Worm (Caenorhabditis elegans) whole organism, L4 larva: ENCODE data around the gene T16A9.5.

Source experiments
- D1046.2 ChIP-seq: fragments of 200-800 bp; sonication (Bioruptor generic); IDR thresholded peaks from 2 replicates; pipeline ENCODE4 v1.3.6; 2022; ENCODE audit warnings: missing genetic modification characterization, missing compliant biosample characterization
- F10B5.3 ChIP-seq: sonication (generic microtip); optimal IDR thresholded peaks from 2 replicates; lab custom pipeline; 2016; ENCODE audit warnings: mild to moderate bottlenecking, missing genetic modification characterization, missing compliant biosample characterization
- F26F4.8 ChIP-seq: fragments of 200-800 bp; sonication (Bioruptor generic); conservative IDR thresholded peaks from 2 replicates; pipeline ENCODE4 v1.3.6; 2022; ENCODE audit warnings: missing genetic modification characterization, missing compliant biosample characterization
- F44E2.7 ChIP-seq: fragments of 200-800 bp; sonication (Bioruptor generic); IDR thresholded peaks from 2 replicates; pipeline ENCODE4 v2.1.2; 2022; ENCODE audit warnings: missing genetic modification characterization, missing compliant biosample characterization
- T26A8.4 ChIP-seq: fragments of 200-800 bp; sonication (Bioruptor generic); IDR thresholded peaks from 2 replicates; pipeline ENCODE4 v1.3.6; 2022; ENCODE audit warnings: missing genetic modification characterization, missing compliant biosample characterization
- Y105C5A.15 ChIP-seq: fragments of 200-800 bp; sonication (Bioruptor generic); IDR thresholded peaks from 2 replicates; pipeline ENCODE4 v1.3.6; 2022; ENCODE audit warnings: missing genetic modification characterization, missing compliant biosample characterization
- Y48G9A.11 ChIP-seq: fragments of 200-800 bp; sonication (Bioruptor generic); IDR thresholded peaks from 2 replicates; pipeline ENCODE4 v1.3.6; 2022; ENCODE audit warnings: missing genetic modification reagents, missing genetic modification characterization, missing compliant biosample characterization
- Y75B8A.6 ChIP-seq: fragments of 200-800 bp; sonication (Bioruptor generic); IDR thresholded peaks from 2 replicates; pipeline ENCODE4 v1.3.6; 2022; ENCODE audit warnings: missing genetic modification reagents, missing genetic modification characterization, missing compliant biosample characterization
- ZK337.2 ChIP-seq: fragments of 200-800 bp; sonication (Bioruptor generic); IDR thresholded peaks from 2 replicates; pipeline ENCODE4 v1.3.6; 2022; ENCODE audit warnings: missing genetic modification reagents, missing genetic modification characterization, missing compliant biosample characterization
- ZK546.5 ChIP-seq, 2 experiments: sonication (generic microtip); optimal IDR thresholded peaks; 2 replicates each; lab custom pipeline; 2017; ENCODE audit warnings: missing biosample characterization in 2 of 2, missing genetic modification characterization in 2 of 2
- ama-1 ChIP-seq: fragments of 150-350 bp; optimal IDR thresholded peaks from 2 replicates; lab custom pipeline; 2014; ENCODE audit warnings: inconsistent platforms, mixed read lengths
- arid-1 ChIP-seq: fragments of 200-800 bp; sonication (Bioruptor generic); conservative IDR thresholded peaks from 2 replicates; pipeline ENCODE4 v1.3.6; 2022; ENCODE audit warnings: missing genetic modification reagents, missing genetic modification characterization, missing compliant biosample characterization
- ceh-20 ChIP-seq: fragments of 200-800 bp; sonication (Bioruptor generic); IDR thresholded peaks from 2 replicates; pipeline ENCODE4 v1.3.6; 2022; ENCODE audit warnings: missing genetic modification reagents, missing genetic modification characterization, missing compliant biosample characterization
- ceh-44 ChIP-seq: fragments of 200-800 bp; sonication (Bioruptor generic); IDR thresholded peaks from 2 replicates; pipeline ENCODE4 v1.3.6; 2022; ENCODE audit warnings: missing genetic modification reagents, missing genetic modification characterization, missing compliant biosample characterization
- ceh-62 ChIP-seq: sonication (generic microtip); optimal IDR thresholded peaks from 2 replicates; lab custom pipeline; 2017; ENCODE audit warnings: missing biosample characterization, missing genetic modification characterization
- ceh-82 ChIP-seq: sonication (generic microtip); optimal IDR thresholded peaks from 2 replicates; lab custom pipeline; 2017; ENCODE audit warnings: missing biosample characterization, missing genetic modification characterization
- daf-16 ChIP-seq, 3 experiments: sonication (generic microtip); optimal IDR thresholded peaks; 2 replicates each; lab custom pipeline; 2016 to 2017; ENCODE audit warnings: missing genetic modification characterization in 3 of 3, missing genetic modification reagents in 3 of 3, mild to moderate bottlenecking in 2 of 3, missing compliant biosample characterization in 2 of 3, missing biosample characterization in 1 of 3, moderate library complexity in 1 of 3
- dmd-6 ChIP-seq: fragments of 200-800 bp; sonication (Bioruptor generic); IDR thresholded peaks from 2 replicates; pipeline ENCODE4 v1.3.6; 2022; ENCODE audit warnings: missing genetic modification reagents, missing genetic modification characterization, missing compliant biosample characterization
- dmd-8 ChIP-seq: fragments of 200-800 bp; sonication (Bioruptor generic); IDR thresholded peaks from 2 replicates; pipeline ENCODE4 v1.3.6; 2022; ENCODE audit warnings: missing genetic modification characterization, missing compliant biosample characterization
- dpl-1 ChIP-seq: fragments of 150-350 bp; optimal IDR thresholded peaks from 2 replicates; lab custom pipeline; 2014; ENCODE audit warnings: missing biosample characterization, missing genetic modification reagents, missing genetic modification characterization
- duxl-1 ChIP-seq: sonication (generic microtip); optimal IDR thresholded peaks from 2 replicates; lab custom pipeline; 2016; ENCODE audit warnings: mild to moderate bottlenecking, missing genetic modification characterization, moderate library complexity, missing compliant biosample characterization; ENCODE audit not compliant: poor library complexity
- egl-27 ChIP-seq: sonication (generic microtip); optimal IDR thresholded peaks from 3 replicates; lab custom pipeline; 2017; ENCODE audit warnings: missing biosample characterization, missing genetic modification reagents, missing genetic modification characterization
- fkh-10 ChIP-seq: fragments of 150-350 bp; optimal IDR thresholded peaks from 2 replicates; lab custom pipeline; 2014; ENCODE audit warnings: missing biosample characterization, missing genetic modification reagents, missing genetic modification characterization
- fos-1 ChIP-seq: fragments of 150-350 bp; optimal IDR thresholded peaks from 2 replicates; lab custom pipeline; 2014; ENCODE audit warnings: missing biosample characterization, missing genetic modification characterization
- gei-8 ChIP-seq: fragments of 200-800 bp; sonication (Bioruptor generic); optimal IDR thresholded peaks from 2 replicates; lab custom pipeline; 2018; ENCODE audit warnings: mild to moderate bottlenecking, missing genetic modification characterization, missing compliant biosample characterization
- hif-1 ChIP-seq, 2 experiments: sonication (generic microtip); optimal IDR thresholded peaks; 2 replicates each; lab custom pipeline; 2016 to 2017; ENCODE audit warnings: missing compliant biosample characterization in 2 of 2, missing genetic modification characterization in 2 of 2, missing genetic modification reagents in 2 of 2, missing genotype in 2 of 2, mild to moderate bottlenecking in 1 of 2
- hlh-11 ChIP-seq: fragments of 200-800 bp; sonication (Bioruptor generic); optimal IDR thresholded peaks from 2 replicates; lab custom pipeline; 2018; ENCODE audit warnings: mild to moderate bottlenecking, missing genetic modification characterization, missing compliant biosample characterization
- jun-1 ChIP-seq: fragments of 150-350 bp; optimal IDR thresholded peaks from 2 replicates; lab custom pipeline; 2014; ENCODE audit warnings: missing biosample characterization, missing genetic modification reagents, missing genetic modification characterization
- lin-1 ChIP-seq: fragments of 200-800 bp; sonication (Bioruptor generic); IDR thresholded peaks from 2 replicates; pipeline ENCODE4 v1.3.6; 2022; ENCODE audit warnings: missing genetic modification reagents, missing genetic modification characterization, missing compliant biosample characterization
- lin-29 ChIP-seq: fragments of 200-800 bp; sonication (Bioruptor generic); IDR thresholded peaks from 2 replicates; pipeline ENCODE4 v1.3.6; 2022; ENCODE audit warnings: missing genetic modification reagents, missing genetic modification characterization, missing compliant biosample characterization
- lin-38 ChIP-seq: fragments of 200-800 bp; sonication (Bioruptor generic); IDR thresholded peaks from 2 replicates; pipeline ENCODE4 v1.3.6; 2022; ENCODE audit warnings: missing genetic modification reagents, missing genetic modification characterization, missing compliant biosample characterization
- lin-39 ChIP-seq: fragments of 150-350 bp; optimal IDR thresholded peaks from 2 replicates; lab custom pipeline; 2014; ENCODE audit warnings: missing biosample characterization, missing genetic modification reagents, missing genetic modification characterization
- lir-3 ChIP-seq: sonication (generic microtip); optimal IDR thresholded peaks from 2 replicates; lab custom pipeline; 2016; ENCODE audit warnings: mild to moderate bottlenecking, missing genetic modification characterization, missing compliant biosample characterization
- lsy-2 ChIP-seq, 2 experiments: fragments of 150-350 bp in 1 of 2; sonication (generic microtip) in 1 of 2; optimal IDR thresholded peaks; 2 replicates each; lab custom pipeline; 2014 to 2017; ENCODE audit warnings: missing biosample characterization in 2 of 2, missing genetic modification characterization in 2 of 2
- madf-5 ChIP-seq, 2 experiments: fragments of 200-800 bp; sonication (Bioruptor generic); IDR thresholded peaks; 2 replicates each; pipeline ENCODE4 v1.3.6; 2022; ENCODE audit warnings: missing compliant biosample characterization in 2 of 2, missing genetic modification characterization in 2 of 2
- mdl-1 ChIP-seq, 2 experiments: fragments of 150-350 bp in 1 of 2; sonication (generic microtip) in 1 of 2; optimal IDR thresholded peaks; 2 replicates each; lab custom pipeline; 2014 to 2017; ENCODE audit warnings: missing biosample characterization in 2 of 2, missing genetic modification characterization in 2 of 2
- mep-1 ChIP-seq: fragments of 150-350 bp; sonication (generic microtip); optimal IDR thresholded peaks from 3 replicates; lab custom pipeline; 2014; ENCODE audit warnings: missing biosample characterization, missing genetic modification characterization
- nhr-102 ChIP-seq: sonication (generic microtip); optimal IDR thresholded peaks from 2 replicates; lab custom pipeline; 2016; ENCODE audit warnings: mild to moderate bottlenecking, missing genetic modification characterization, moderate library complexity, missing compliant biosample characterization
- nhr-11 ChIP-seq: fragments of 150-350 bp; optimal IDR thresholded peaks from 2 replicates; lab custom pipeline; 2014; ENCODE audit warnings: missing biosample characterization, missing genetic modification characterization
- nhr-237 ChIP-seq: sonication (generic microtip); optimal IDR thresholded peaks from 2 replicates; lab custom pipeline; 2017; ENCODE audit warnings: missing biosample characterization, missing genetic modification characterization
- nhr-41 ChIP-seq: fragments of 200-800 bp; sonication (Bioruptor generic); IDR thresholded peaks from 2 replicates; pipeline ENCODE4 v1.3.6; 2022; ENCODE audit warnings: missing genetic modification reagents, missing genetic modification characterization, missing compliant biosample characterization
- nhr-6 ChIP-seq: fragments of 150-350 bp; optimal IDR thresholded peaks from 2 replicates; lab custom pipeline; 2014; ENCODE audit warnings: missing biosample characterization, missing genetic modification characterization
- nhr-77 ChIP-seq: fragments of 150-350 bp; optimal IDR thresholded peaks from 2 replicates; lab custom pipeline; 2014; ENCODE audit warnings: missing biosample characterization, missing genetic modification characterization
- rbr-2 ChIP-seq: sonication (generic microtip); optimal IDR thresholded peaks from 2 replicates; lab custom pipeline; 2016; ENCODE audit warnings: missing genotype, missing genetic modification characterization, missing compliant biosample characterization
- sdz-12 ChIP-seq: fragments of 200-800 bp; sonication (Bioruptor generic); optimal IDR thresholded peaks from 2 replicates; lab custom pipeline; 2018; ENCODE audit warnings: mild to moderate bottlenecking, missing genetic modification characterization, missing compliant biosample characterization
- skn-1 ChIP-seq: fragments of 150-350 bp; optimal IDR thresholded peaks from 2 replicates; lab custom pipeline; 2014; ENCODE audit warnings: missing biosample characterization, missing genetic modification characterization
- snpc-4 ChIP-seq: fragments of 150-350 bp; optimal IDR thresholded peaks from 2 replicates; lab custom pipeline; 2014; ENCODE audit warnings: missing biosample characterization, missing genetic modification characterization
- unc-130 ChIP-seq: sonication (generic microtip); optimal IDR thresholded peaks from 2 replicates; lab custom pipeline; 2016; ENCODE audit warnings: missing genetic modification reagents, missing genetic modification characterization, missing compliant biosample characterization
- unc-39 ChIP-seq: sonication (generic microtip); optimal IDR thresholded peaks from 2 replicates; lab custom pipeline; 2017; ENCODE audit warnings: missing biosample characterization, missing genetic modification characterization
- unc-62 ChIP-seq, 3 experiments: fragments of 150-350 bp in 1 of 3; sonication (generic microtip); optimal IDR thresholded peaks in 2 of 3; peaks in 1 of 3; 1 replicate in 1 of 3; 2 replicates in 2 of 3; lab custom pipeline; 2014 to 2017; ENCODE audit warnings: missing biosample characterization in 3 of 3, missing genetic modification characterization in 3 of 3, missing genetic modification reagents in 3 of 3, missing genotype in 1 of 3
- zip-11 ChIP-seq: fragments of 200-800 bp; sonication (Bioruptor generic); IDR thresholded peaks from 2 replicates; pipeline ENCODE4 v1.3.6; 2022; ENCODE audit warnings: missing genetic modification characterization, missing compliant biosample characterization

T16A9.5 gene

DNA sequence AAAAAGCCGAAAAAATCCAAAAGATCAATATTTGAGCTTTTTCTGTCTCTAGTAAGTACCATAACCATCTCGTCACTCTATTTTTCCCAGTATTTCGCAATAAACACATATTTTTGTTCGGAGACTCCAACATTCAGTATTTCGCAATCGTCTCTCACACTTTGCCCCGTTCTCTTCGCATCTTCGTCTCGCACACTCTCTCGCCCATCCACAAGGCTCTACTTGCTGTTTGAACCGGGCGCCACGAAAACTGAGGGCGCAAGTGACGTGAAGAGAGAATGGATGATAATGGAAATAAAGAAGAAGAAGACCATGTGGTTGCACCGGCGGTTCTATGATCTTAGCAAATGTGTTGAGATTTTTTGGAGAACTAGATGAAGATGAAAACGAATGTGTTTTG is 14.9 kb downstream of the T16A9.5 start (continued):
- TF ChIP-seq jun-1 (tag; lab: Kevin White, UChicago) = peak; percentile 81
- TF ChIP-seq rbr-2 (tag; lab: Kevin White, UChicago) = peak; percentile 88
- TF ChIP-seq gei-8 (GFP tag; lab: Kevin White, UChicago) = no peak
- TF ChIP-seq lin-38 (GFP tag; lab: Robert Waterston, UW) = peak; percentile 71
- TF ChIP-seq lin-29 (GFP tag; lab: Robert Waterston, UW) = no peak
- TF ChIP-seq ceh-44 (GFP tag; lab: Robert Waterston, UW) = no peak
- TF ChIP-seq ceh-82 = no peak
- TF ChIP-seq nhr-102 = peak; percentile 79
- TF ChIP-seq nhr-77 (tag; lab: Kevin White, UChicago) = peak; percentile 97
- TF ChIP-seq hlh-11 (tag; lab: Kevin White, UChicago) = peak; percentile 99
- TF ChIP-seq F26F4.8 (GFP tag; lab: Robert Waterston, UW) = no peak
- peak; percentile 95 for TF ChIP-seq dmd-6 (GFP tag; lab: Robert Waterston, UW)
- peak; percentile 12 for TF ChIP-seq duxl-1 (tag; lab: Kevin White, UChicago)
- TF ChIP-seq unc-130 = no peak
- no peak for TF ChIP-seq lir-3 (tag; lab: Kevin White, UChicago)
- no peak for TF ChIP-seq sdz-12 (GFP tag; lab: Kevin White, UChicago)
- peak; percentile 45 for TF ChIP-seq snpc-4 (tag; lab: Kevin White, UChicago)
- no peak for TF ChIP-seq Y105C5A.15
- peak; percentile 12 to 76 for TF ChIP-seq daf-16 (GFP tag; optimal IDR thresholded peaks at IDR 0.05; lab: Kevin White, UChicago)
- TF ChIP-seq daf-16 (tag; optimal IDR thresholded peaks at IDR 0.05; lab: Kevin White, UChicago) = peak; percentile 86
- peak; percentile 54 to 95 for TF ChIP-seq mdl-1 (tag; optimal IDR thresholded peaks at IDR 0.05; lab: Kevin White, UChicago)
- no peak for TF ChIP-seq ZK546.5 (tag; optimal IDR thresholded peaks at IDR 0.05; lab: Kevin White, UChicago)
- TF ChIP-seq ceh-62 (tag; lab: Kevin White, UChicago) = no peak
- TF ChIP-seq unc-62 (GFP tag; optimal IDR thresholded peaks at IDR 0.05 in 1 of 2; lab: Kevin White, UChicago) = peak in 1 of 2 experiments; percentile 99
- TF ChIP-seq unc-62 (tag; optimal IDR thresholded peaks at IDR 0.05; lab: Kevin White, UChicago) = no peak
- no peak for TF ChIP-seq egl-27
- TF ChIP-seq arid-1 (GFP tag; lab: Robert Waterston, UW) = peak; percentile 62; the same call in 1 of the 2 replicates
- TF ChIP-seq lin-39 = peak; percentile 21
- no peak for TF ChIP-seq unc-39
- TF ChIP-seq lin-1 (GFP tag; lab: Robert Waterston, UW) = peak; percentile 67; the same call in 1 of the 2 replicates
- TF ChIP-seq dmd-8 (GFP tag; lab: Robert Waterston, UW) = no peak
- TF ChIP-seq mep-1 (tag; lab: Kevin White, UChicago) = peak; percentile 96
- no peak for TF ChIP-seq F10B5.3 (tag; lab: Kevin White, UChicago)
- TF ChIP-seq nhr-41 (GFP tag; lab: Robert Waterston, UW) = peak; percentile 72; the same call in 1 of the 2 replicates
- TF ChIP-seq ZK337.2 = no peak
- peak; percentile 63; the same call in 1 of the 2 replicates for TF ChIP-seq Y75B8A.6 (GFP tag; lab: Robert Waterston, UW)
- peak; percentile 10 for TF ChIP-seq nhr-237 (tag; lab: Kevin White, UChicago)
- no peak for TF ChIP-seq Y48G9A.11
- TF ChIP-seq fkh-10 (GFP tag; lab: Kevin White, UChicago) = no peak
- peak; percentile 65; the same call in 1 of the 2 replicates for TF ChIP-seq D1046.2
- TF ChIP-seq T26A8.4 (GFP tag; lab: Robert Waterston, UW) = peak; percentile 84
- peak; percentile 98 for TF ChIP-seq nhr-6 (tag; lab: Kevin White, UChicago)
- no peak for TF ChIP-seq zip-11 (GFP tag; lab: Robert Waterston, UW)
- TF ChIP-seq dpl-1 (GFP tag; lab: Kevin White, UChicago) = peak; percentile 65
- TF ChIP-seq skn-1 (tag; lab: Kevin White, UChicago) = no peak
- TF ChIP-seq madf-5 (GFP tag; IDR thresholded peaks at IDR 0.05; lab: Robert Waterston, UW) = no peak
- TF ChIP-seq ceh-20 (GFP tag; lab: Robert Waterston, UW) = peak; percentile 85
- no peak for TF ChIP-seq fos-1 (tag; lab: Kevin White, UChicago)
- peak; percentile 15 to 86 for TF ChIP-seq hif-1 (tag; optimal IDR thresholded peaks at IDR 0.05; lab: Kevin White, UChicago)
- no peak for TF ChIP-seq F44E2.7 (GFP tag; lab: Robert Waterston, UW)
- TF ChIP-seq lsy-2 (tag; optimal IDR thresholded peaks at IDR 0.05; lab: Kevin White, UChicago) = peak; percentile 87 to 90
- TF ChIP-seq nhr-11 (tag; lab: Kevin White, UChicago) = peak; percentile 98
- TF ChIP-seq ama-1 = peak; percentile 22
